Fruit fly (Drosophila melanogaster) whole organism, pupa: Measurements from ENCODE around the gene CG12194.
A peak's percentile ranks its signal among the peaks of the same experiment; 100 is the strongest.

Experiments used
- CG10348 ChIP-seq: fragments of 200-800 bp; sonication (Bioruptor generic); IDR thresholded peaks from 2 replicates; pipeline ENCODE4 v1.3.6; 2022; ENCODE audit warnings: missing biosample characterization, missing genetic modification characterization
- CG12605 ChIP-seq: fragments of 200-800 bp; sonication (Bioruptor generic); IDR thresholded peaks from 2 replicates; pipeline ENCODE4 v1.3.6; 2022; ENCODE audit warnings: missing biosample characterization, missing genetic modification characterization
- CG13204 ChIP-seq: fragments of 200-800 bp; sonication (Bioruptor generic); optimal IDR thresholded peaks from 2 replicates; lab custom pipeline; 2018; ENCODE audit warnings: missing biosample characterization, mild to moderate bottlenecking, missing genetic modification characterization, moderate library complexity
- CG14655 ChIP-seq: fragments of 200-800 bp; sonication (Bioruptor generic); optimal IDR thresholded peaks from 3 replicates; lab custom pipeline; 2017; ENCODE audit warnings: mild to moderate bottlenecking, missing biosample characterization, missing genetic modification reagents, missing genetic modification characterization
- CG15710 ChIP-seq: fragments of 200-800 bp; sonication (Bioruptor generic); optimal IDR thresholded peaks from 2 replicates; lab custom pipeline; 2018; ENCODE audit warnings: missing biosample characterization, mild to moderate bottlenecking, missing genetic modification characterization, moderate library complexity
- CG17806 ChIP-seq: fragments of 200-800 bp; sonication (Bioruptor generic); optimal IDR thresholded peaks from 2 replicates; lab custom pipeline; 2018; ENCODE audit warnings: missing biosample characterization, mild to moderate bottlenecking, missing genetic modification characterization, moderate library complexity
- CG32121 ChIP-seq: fragments of 200-800 bp; sonication (Bioruptor generic); IDR thresholded peaks from 2 replicates; pipeline ENCODE4 v1.3.6; 2022; ENCODE audit warnings: missing biosample characterization, missing genetic modification characterization
- CG34367 ChIP-seq: fragments of 200-800 bp; sonication (Bioruptor generic); optimal IDR thresholded peaks from 2 replicates; lab custom pipeline; 2018; ENCODE audit warnings: missing biosample characterization, mild to moderate bottlenecking, missing genetic modification characterization
- CG4496 ChIP-seq: fragments of 200-800 bp; sonication (Bioruptor generic); IDR thresholded peaks from 3 replicates; pipeline ENCODE4 v1.3.6; 2022; ENCODE audit warnings: missing biosample characterization, missing genetic modification characterization
- CG8159 ChIP-seq: fragments of 200-800 bp; sonication (Bioruptor generic); optimal IDR thresholded peaks from 3 replicates; lab custom pipeline; 2018; ENCODE audit warnings: missing biosample characterization, mild to moderate bottlenecking, missing genetic modification characterization, moderate library complexity
- CG8301 ChIP-seq: fragments of 200-800 bp; sonication (Bioruptor generic); optimal IDR thresholded peaks from 2 replicates; lab custom pipeline; 2018; ENCODE audit warnings: missing biosample characterization, mild to moderate bottlenecking, missing genetic modification characterization
- CG9948 ChIP-seq: fragments of 200-800 bp; sonication (Bioruptor generic); optimal IDR thresholded peaks from 2 replicates; lab custom pipeline; 2018; ENCODE audit warnings: missing biosample characterization, mild to moderate bottlenecking, missing genetic modification characterization, moderate library complexity
- D1 ChIP-seq: fragments of 200-800 bp; sonication (Bioruptor generic); optimal IDR thresholded peaks from 2 replicates; lab custom pipeline; 2018; ENCODE audit warnings: missing biosample characterization, mild to moderate bottlenecking, missing genetic modification characterization, moderate library complexity
- EcR ChIP-seq: fragments of 200-800 bp; sonication (Bioruptor generic); optimal IDR thresholded peaks from 3 replicates; lab custom pipeline; 2019; ENCODE audit warnings: missing biosample characterization, missing genetic modification characterization, mild to moderate bottlenecking, moderate library complexity, missing genetic modification reagents
- Ets98B ChIP-seq: fragments of 200-800 bp; sonication (Bioruptor generic); IDR thresholded peaks from 2 replicates; pipeline ENCODE4 v1.3.6; 2022; ENCODE audit warnings: missing biosample characterization, missing genetic modification characterization
- Pif1A ChIP-seq: fragments of 200-800 bp; sonication (Bioruptor generic); optimal IDR thresholded peaks from 3 replicates; lab custom pipeline; 2016; ENCODE audit warnings: missing biosample characterization, missing genetic modification characterization
- Pif1B ChIP-seq: fragments of 200-800 bp; sonication (Bioruptor generic); optimal IDR thresholded peaks from 3 replicates; lab custom pipeline; 2016; ENCODE audit warnings: missing biosample characterization, missing genetic modification characterization
- Snoo ChIP-seq: fragments of 200-800 bp; sonication (Bioruptor generic); optimal IDR thresholded peaks from 3 replicates; lab custom pipeline; 2017; ENCODE audit warnings: missing biosample characterization, mild to moderate bottlenecking, missing genetic modification characterization, inconsistent platforms
- fd96Ca ChIP-seq: fragments of 200-800 bp; sonication (Bioruptor generic); IDR thresholded peaks from 3 replicates; pipeline ENCODE4 v1.3.6; 2022; ENCODE audit warnings: missing biosample characterization, missing genetic modification characterization
- gl ChIP-seq: fragments of 200-800 bp; sonication (Bioruptor generic); optimal IDR thresholded peaks from 2 replicates; lab custom pipeline; 2018; ENCODE audit warnings: missing biosample characterization, mild to moderate bottlenecking, missing genetic modification characterization
- rn ChIP-seq: fragments of 200-800 bp; sonication (Bioruptor generic); IDR thresholded peaks from 2 replicates; pipeline ENCODE4 v1.3.6; 2022; ENCODE audit warnings: missing biosample characterization, missing genetic modification characterization

CG12194 gene

DNA sequence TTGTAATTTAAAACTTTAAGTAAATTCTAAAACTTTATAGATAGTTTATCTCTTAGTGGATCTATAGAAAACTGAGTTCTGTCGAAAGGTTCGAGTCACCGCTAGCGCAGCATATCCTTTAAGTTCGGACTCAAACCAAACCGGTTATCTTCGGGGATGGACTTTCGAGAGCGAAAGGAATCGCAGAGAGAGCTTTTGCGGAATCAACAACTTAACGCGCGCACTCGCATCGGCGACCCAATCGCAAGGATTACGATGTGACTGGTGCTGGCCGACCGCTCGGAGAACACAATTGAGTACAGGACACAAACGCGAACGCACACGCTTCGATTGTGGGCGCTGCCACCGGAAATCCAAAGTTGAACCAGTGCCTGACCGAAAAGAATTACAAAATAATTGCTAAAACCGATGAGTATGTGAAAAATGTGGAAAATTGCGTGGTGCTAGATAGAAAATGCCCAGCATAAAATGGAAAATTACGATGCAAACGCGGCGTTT lies 14.5 kb downstream of the CG12194 start, which contains the start of gene smog:
smog (plus strand) TSS at position 260 of the 498 bp plus-strand sequence.
- TF ChIP-seq fd96Ca (0 out of 3 replicates have a peak, but pooled peaks have one; percentile 19), Snoo (no peak), rn (GFP tag; lab: Robert Waterston, UW) (no peak), EcR (GFP tag; lab: Kevin White, UChicago) (no peak), CG15710 (tag; lab: Kevin White, UChicago) (no peak)

DNA sequence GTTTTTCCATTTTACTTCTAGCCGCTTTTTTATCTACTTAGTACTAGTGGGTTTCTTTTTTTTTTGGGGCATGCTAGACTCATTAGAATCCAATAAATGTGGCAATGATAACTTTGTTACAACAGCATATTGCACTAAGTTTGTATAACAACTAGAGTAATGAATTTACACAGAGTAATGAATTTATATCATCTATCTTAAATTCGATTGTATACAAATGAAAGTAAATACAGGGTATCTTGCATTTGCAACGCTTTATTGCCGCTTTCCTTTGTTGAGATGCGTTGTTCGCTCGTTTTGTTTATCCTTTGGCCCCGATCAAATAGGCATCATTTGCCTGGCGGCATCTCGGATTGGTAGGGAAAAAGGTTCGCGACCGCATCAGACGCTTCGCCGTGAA lies 16.7 kb downstream of the CG12194 start:
- TF ChIP-seq CG9948 (tag; lab: Kevin White, UChicago) (no peak), D1 (tag; lab: Kevin White, UChicago) (no peak), CG8301 (tag; lab: Kevin White, UChicago) (no peak), CG4496 (GFP tag; lab: Robert Waterston, UW) (no peak), Pif1B (no peak), Pif1A (no peak), EcR (GFP tag; lab: Kevin White, UChicago) (no peak), CG10348 (GFP tag; lab: Robert Waterston, UW) (no peak), CG12605 (GFP tag; lab: Robert Waterston, UW) (no peak), CG15710 (tag; lab: Kevin White, UChicago) (no peak), CG17806 (tag; lab: Kevin White, UChicago) (no peak), CG8159 (no peak), Ets98B (GFP tag; lab: Robert Waterston, UW) (no peak), Snoo (no peak), rn (GFP tag; lab: Robert Waterston, UW) (no peak), CG14655 (GFP tag; lab: Kevin White, UChicago) (no peak)

DNA sequence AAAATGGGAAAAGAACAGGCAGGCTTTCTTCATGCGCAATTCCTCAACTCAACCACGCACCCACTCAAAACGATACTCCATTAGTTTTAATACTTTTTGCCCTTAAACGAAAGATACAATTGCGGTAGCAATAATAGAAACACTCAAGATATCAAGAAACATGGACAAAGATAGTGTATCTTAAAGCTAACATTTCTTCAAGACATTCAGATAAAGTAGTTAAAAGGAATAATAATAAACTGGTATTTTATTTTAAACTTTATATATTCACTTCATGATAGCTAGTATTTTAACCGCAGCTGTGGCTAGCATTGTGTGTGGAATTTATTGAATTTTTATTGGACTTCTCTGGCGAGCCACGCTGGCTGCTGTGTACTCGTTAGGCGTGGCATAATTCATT lies 18.0 kb downstream of the CG12194 start:
- no peak for TF ChIP-seq Snoo
- no peak for TF ChIP-seq CG34367 (tag; lab: Kevin White, UChicago)
- no peak for TF ChIP-seq CG32121
- peak; percentile 60 for TF ChIP-seq CG8159
- no peak for TF ChIP-seq fd96Ca
- no peak for TF ChIP-seq CG12605 (GFP tag; lab: Robert Waterston, UW)
- no peak for TF ChIP-seq EcR (GFP tag; lab: Kevin White, UChicago)
- peak; percentile 15 for TF ChIP-seq CG15710 (tag; lab: Kevin White, UChicago)
- TF ChIP-seq CG17806 (tag; lab: Kevin White, UChicago), result peak; percentile 34
- no peak for TF ChIP-seq D1 (tag; lab: Kevin White, UChicago)
- TF ChIP-seq Pif1A, result no peak
- TF ChIP-seq CG13204 (GFP tag; lab: Kevin White, UChicago), result no peak
- no peak; the same call in 2 of the 3 replicates for TF ChIP-seq CG4496 (GFP tag; lab: Robert Waterston, UW)
- TF ChIP-seq Ets98B (GFP tag; lab: Robert Waterston, UW), result no peak
- peak; percentile 19 for TF ChIP-seq CG14655 (GFP tag; lab: Kevin White, UChicago)
- TF ChIP-seq gl (tag; lab: Kevin White, UChicago), result no peak
- no peak for TF ChIP-seq rn (GFP tag; lab: Robert Waterston, UW)
- TF ChIP-seq CG10348 (GFP tag; lab: Robert Waterston, UW), result no peak
- peak; percentile 49 for TF ChIP-seq CG9948 (tag; lab: Kevin White, UChicago)
- TF ChIP-seq Pif1B, result no peak
- TF ChIP-seq CG8301 (tag; lab: Kevin White, UChicago), result no peak

DNA sequence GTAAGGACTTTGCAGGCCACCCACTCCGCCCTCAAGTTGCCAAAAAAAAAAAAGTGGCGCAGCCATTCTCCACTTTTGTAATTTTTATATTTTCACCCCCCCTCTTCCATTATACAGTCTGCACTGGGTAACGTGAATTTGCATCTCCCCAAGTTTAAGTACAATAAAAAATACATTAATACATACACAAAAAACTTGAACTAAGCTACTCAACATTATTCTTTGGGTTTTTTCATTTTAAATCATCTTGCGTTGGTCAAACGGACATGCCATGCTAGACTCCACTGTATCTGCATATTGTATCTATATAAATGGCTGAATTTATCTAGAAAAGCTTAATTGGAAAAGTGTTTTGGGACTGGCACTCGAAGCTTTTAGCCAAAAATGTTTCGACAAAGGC lies 23.4 kb downstream of the CG12194 start:
- no peak for TF ChIP-seq CG17806 (tag; lab: Kevin White, UChicago)
- TF ChIP-seq Ets98B (GFP tag; lab: Robert Waterston, UW), result 0 out of 2 replicates have a peak, but pooled peaks have one; percentile 12
- TF ChIP-seq, all 21 proteins: peak for 1

DNA sequence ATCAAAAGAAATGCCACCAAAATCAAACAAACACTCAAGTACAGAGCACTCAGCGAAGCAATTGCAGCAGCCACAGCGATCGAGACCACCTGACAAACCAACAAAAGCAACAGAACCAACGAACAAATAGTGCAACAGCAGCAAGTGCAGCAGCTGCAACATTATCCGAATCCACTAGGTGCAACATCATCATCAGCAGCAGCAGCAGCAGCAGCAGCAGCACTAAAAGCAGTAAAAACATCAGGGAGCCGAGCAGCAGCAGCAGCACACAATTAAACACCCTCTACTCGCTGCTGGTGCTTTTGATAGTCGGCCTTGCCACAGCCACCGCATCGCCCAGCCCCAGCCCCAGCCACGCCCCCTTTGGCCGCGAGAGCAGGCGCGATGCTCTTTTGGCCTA lies 27.3 kb downstream of the CG12194 start:
- no peak for TF ChIP-seq EcR (GFP tag; lab: Kevin White, UChicago)
- no peak for TF ChIP-seq CG8159
- no peak for TF ChIP-seq CG13204 (GFP tag; lab: Kevin White, UChicago)
- TF ChIP-seq fd96Ca, result no peak
- no peak for TF ChIP-seq CG14655 (GFP tag; lab: Kevin White, UChicago)
- TF ChIP-seq gl (tag; lab: Kevin White, UChicago), result no peak

DNA sequence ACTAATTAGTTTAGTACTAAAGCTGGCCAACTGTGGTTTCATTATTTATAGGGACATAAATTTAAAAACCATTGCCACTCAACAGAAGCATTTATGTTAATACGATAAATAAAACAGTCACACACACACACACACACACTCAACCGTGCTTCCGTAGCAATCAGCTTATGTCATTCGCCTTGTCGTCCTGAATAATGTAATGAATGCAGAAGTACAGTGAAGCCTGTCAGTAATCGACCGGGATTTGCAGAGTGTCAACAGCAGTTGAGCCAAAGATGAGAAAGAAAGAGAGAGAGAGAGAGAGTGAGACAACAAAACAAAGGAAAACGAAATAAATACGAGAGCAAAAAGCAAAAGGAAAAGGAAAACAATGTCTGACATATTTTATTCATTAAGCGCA lies 30.2 kb downstream of the CG12194 start:
- TF ChIP-seq CG8301 (tag; lab: Kevin White, UChicago), result no peak
- TF ChIP-seq Snoo, result no peak
- TF ChIP-seq fd96Ca, result no peak
- TF ChIP-seq gl (tag; lab: Kevin White, UChicago), result no peak
